Fruit fly (Drosophila melanogaster) whole organism: ENCODE data around the gene orb2.

Experiments
- CG8478 ChIP-seq: fragments of >200 bp; optimal IDR thresholded peaks from 2 replicates; lab custom pipeline; 2018; ENCODE audit warnings: inconsistent platforms
- EcR ChIP-seq, 2 experiments: fragments of >200 bp; optimal IDR thresholded peaks; 2 replicates each; lab custom pipeline; 2017; ENCODE audit warnings: missing biosample characterization in 2 of 2, missing genetic modification characterization in 2 of 2, missing genetic modification reagents in 2 of 2
- pan ChIP-seq: fragments of >200 bp; optimal IDR thresholded peaks from 2 replicates; lab custom pipeline; 2017

dm6 chr3L:8955199-8955598 lies 936 bp upstream of the orb2 start:
- TF ChIP-seq CG8478 (no peak), EcR (GFP tag; optimal IDR thresholded peaks at IDR 0.05; lab: Kevin White, UChicago) (no peak), pan (lab: Kevin White, UChicago) (no peak)
